Worm (Caenorhabditis elegans) whole organism, L4/young adult: ENCODE data around the gene Y50D4A.5.
A peak's percentile ranks its signal among the peaks of the same experiment; 100 is the strongest.

ENCODE experiments used
- W03F9.2 ChIP-seq: fragments of 150-350 bp; optimal IDR thresholded peaks from 2 replicates; lab custom pipeline; 2014; ENCODE audit warnings: missing biosample characterization, missing genetic modification characterization
- dao-5 ChIP-seq: sonication (generic microtip); optimal IDR thresholded peaks from 2 replicates; lab custom pipeline; 2016; ENCODE audit warnings: missing genotype, missing genetic modification characterization, moderate library complexity, missing compliant biosample characterization
- him-1 ChIP-seq: sonication (generic microtip); optimal IDR thresholded peaks from 2 replicates; lab custom pipeline; 2016; ENCODE audit warnings: missing genotype, missing genetic modification reagents, missing genetic modification characterization, missing compliant biosample characterization

Gene Y50D4A.5

ce11 chrV:1206971-1207370 is at the start of gene Y50D4A.5:
Y50D4A.5 (plus strand) TSS chrV:1207307.
- TF ChIP-seq dao-5, result no peak
- TF ChIP-seq him-1 (tag; lab: Kevin White, UChicago), result no peak
- no peak for TF ChIP-seq W03F9.2

- TF ChIP-seq dao-5 (no peak), W03F9.2 (no peak)
Observed at ce11 chrV:1157443-1157842, 49.7 kb upstream of the Y50D4A.5 start.

ce11 chrV:1158247-1158646 is 48.9 kb upstream of the Y50D4A.5 start:
- no peak for TF ChIP-seq W03F9.2
- peak; percentile 66 for TF ChIP-seq him-1 (tag; lab: Kevin White, UChicago)

DNA sequence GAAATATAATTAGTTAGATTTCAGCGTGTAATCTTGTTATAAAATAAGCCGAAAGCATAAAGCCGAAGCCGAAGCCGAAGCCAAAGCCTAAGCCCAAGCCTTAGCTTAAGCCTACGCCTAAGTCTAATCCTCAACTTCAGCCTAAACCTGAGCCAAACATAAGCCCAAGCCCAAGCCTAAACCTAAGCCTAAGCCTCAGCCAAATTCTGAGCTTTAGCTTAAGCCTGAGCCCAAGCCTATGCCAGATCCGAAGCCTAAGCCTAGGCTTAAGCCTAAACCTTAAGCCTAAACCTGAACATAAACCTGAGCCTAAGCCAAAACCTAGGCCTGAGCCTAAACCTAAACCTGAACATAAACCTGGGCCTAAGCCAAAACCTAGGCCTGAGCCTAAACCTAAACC is 46.4 kb upstream of the Y50D4A.5 start:
- no peak for TF ChIP-seq dao-5

- TF ChIP-seq W03F9.2, result no peak
- no peak for TF ChIP-seq him-1 (tag; lab: Kevin White, UChicago)
- no peak for TF ChIP-seq dao-5
Observed at ce11 chrV:1164196-1164691, 42.9 kb upstream of the Y50D4A.5 start, which contains the start of gene T21H3.5. T21H3.5 (minus strand) TSS chrV:1164293.

DNA sequence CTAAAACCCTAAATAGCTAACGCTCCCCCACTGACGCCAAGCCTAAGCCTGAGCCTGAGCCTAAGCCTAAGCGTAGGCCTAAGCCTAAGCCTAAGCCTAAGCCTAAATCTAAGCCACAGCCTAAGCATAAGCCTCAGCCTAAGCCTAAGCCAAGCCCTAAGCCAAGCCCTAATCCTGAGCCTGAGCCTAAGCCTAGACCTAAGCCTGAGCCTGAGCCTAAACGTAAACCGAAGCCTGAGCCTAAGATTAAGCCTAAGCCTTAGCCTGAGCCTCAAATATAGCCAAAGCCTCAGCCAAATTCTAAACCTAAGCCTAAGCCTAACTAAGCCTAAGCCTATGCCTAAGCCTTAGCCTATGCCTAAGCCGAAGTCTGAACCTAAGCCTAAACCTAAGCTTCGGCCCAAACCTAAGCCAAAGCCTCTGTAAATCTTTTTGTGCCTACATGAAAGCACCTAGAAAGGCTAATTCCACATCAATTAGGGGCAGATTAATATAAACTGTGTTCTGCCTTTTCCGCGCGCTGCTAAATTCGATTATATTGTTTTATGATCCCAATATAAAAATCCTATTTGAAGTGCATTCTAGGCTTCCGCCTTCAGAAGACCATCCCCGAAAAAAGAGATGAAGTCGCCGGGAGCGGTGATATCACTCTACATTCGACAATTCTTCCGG is 41.9 kb upstream of the Y50D4A.5 start, which contains the start of gene ptr-16:
Gene ptr-16 (plus strand): TSS at position 622 of the 672 bp plus-strand sequence.
- no peak for TF ChIP-seq him-1 (tag; lab: Kevin White, UChicago)
- TF ChIP-seq W03F9.2, result no peak
- TF ChIP-seq dao-5, result no peak

DNA sequence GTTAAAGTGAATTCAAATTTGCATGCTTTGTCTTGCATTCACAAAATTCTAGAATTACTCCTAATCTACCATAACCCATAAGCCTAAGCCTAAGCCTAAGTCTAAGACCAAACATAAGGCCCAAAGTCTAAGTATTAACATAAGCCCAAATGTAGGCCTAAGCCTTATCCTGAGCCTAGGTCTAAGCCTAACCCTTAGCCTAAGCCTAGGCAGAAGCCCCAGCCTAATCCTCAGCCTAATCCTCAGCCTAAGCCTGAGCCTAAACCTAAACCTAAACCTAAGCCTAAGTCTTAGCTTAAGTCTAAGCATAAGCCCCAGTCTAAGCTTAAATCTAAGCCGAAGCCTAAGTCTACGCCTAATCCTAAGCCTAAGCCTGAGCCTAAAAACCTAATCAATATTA is 36.5 kb upstream of the Y50D4A.5 start:
- TF ChIP-seq W03F9.2 (no peak), dao-5 (no peak), him-1 (tag; lab: Kevin White, UChicago) (no peak)

- TF ChIP-seq him-1 (tag; lab: Kevin White, UChicago), result no peak
- no peak for TF ChIP-seq dao-5
- TF ChIP-seq W03F9.2, result no peak
Observed at ce11 chrV:1176277-1176839, 30.7 kb upstream of the Y50D4A.5 start, which contains the start of gene T21H3.1. T21H3.1 (plus strand) TSS chrV:1176724.

DNA sequence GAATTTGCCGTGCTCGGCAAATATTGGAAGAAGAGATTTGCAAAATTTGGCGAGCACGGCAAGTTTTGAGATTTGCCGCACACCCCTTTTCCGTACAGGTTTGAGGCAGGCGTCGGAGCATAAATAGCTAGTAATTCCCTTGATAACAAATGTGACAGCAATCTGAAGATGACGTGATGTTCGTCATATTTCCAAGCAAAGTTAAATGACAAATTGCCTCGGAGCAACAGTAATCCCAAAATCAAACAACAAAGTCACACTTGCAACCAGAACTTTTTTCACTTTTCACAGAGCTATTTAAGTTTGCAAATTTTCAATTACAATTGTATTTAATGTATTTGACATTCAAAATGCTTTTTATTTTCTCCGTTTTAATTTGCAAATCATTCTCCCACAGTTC is 27.8 kb upstream of the Y50D4A.5 start, which contains the start of gene F25A2.1:
Gene F25A2.1 (plus strand): TSS at position 301 of the 400 bp plus-strand sequence.
- TF ChIP-seq him-1 (tag; lab: Kevin White, UChicago) (no peak), dao-5 (no peak), W03F9.2 (no peak)

DNA sequence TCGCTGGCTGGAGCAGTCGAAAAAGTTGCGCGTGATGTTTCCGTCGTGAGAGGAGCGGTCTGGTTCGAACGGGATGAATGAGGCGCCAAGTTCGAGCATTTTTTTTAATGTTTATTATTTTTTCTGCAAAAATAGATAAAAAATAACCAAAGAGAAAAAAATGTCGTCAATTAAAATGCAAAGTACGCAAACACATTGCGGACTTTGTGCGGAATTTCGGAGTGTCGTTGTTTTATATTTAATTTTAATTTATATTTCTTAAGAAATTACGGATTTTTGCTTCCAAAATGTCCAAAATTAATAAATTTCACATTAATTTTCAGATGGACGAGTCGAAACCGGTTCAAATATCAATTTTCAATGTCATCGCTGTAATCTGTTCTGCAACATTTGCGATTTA is 11.1 kb upstream of the Y50D4A.5 start, which contains the start of the genes wrb-1 and Y50D4A.4:
Gene wrb-1 (plus strand): TSS at position 78 of the 400 bp plus-strand sequence.
Gene Y50D4A.4 (minus strand): TSS at position 133 of the 400 bp plus-strand sequence.
- TF ChIP-seq W03F9.2 (peak; percentile 77), him-1 (tag; lab: Kevin White, UChicago) (no peak)

DNA sequence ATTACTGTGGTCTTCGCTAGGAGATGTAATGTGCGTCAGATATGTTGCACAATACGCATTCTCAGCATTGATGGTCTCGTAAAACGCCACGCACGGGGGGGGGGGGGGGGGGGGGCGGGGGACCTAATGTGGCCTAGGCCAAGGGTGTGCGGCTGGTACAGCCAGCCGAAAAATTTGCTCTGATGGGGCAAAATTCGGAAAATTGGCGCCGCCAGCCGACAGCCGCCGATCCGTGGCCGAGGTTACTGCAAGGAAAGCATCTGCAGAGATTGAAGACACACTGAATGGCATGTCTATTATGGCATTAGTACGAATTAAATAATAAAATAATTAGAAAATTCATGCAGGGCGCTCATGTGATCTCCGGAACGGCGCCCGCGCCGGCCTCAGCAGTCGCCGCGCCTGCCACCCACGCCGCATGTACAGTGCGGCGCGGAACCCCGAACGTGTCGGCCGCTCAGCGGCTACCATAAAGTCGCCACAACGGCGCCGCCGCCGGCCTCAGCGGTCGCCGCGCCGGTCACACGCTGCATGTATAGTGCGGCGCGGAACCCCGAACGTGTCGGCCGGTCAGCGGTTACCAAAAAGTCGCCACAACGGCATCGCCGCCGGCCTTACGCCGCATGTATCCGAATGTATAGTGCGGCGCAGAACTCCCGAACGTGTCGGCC is 7.8 kb upstream of the Y50D4A.5 start, which contains the start of gene Y50D4A.6:
Gene Y50D4A.6 (minus strand): TSS at position 51 of the 671 bp plus-strand sequence.
- TF ChIP-seq W03F9.2, result no peak
- no peak for TF ChIP-seq dao-5
- no peak for TF ChIP-seq him-1 (tag; lab: Kevin White, UChicago)

- no peak for TF ChIP-seq him-1 (tag; lab: Kevin White, UChicago)
Observed at ce11 chrV:1201717-1202116, 5.4 kb upstream of the Y50D4A.5 start.

DNA sequence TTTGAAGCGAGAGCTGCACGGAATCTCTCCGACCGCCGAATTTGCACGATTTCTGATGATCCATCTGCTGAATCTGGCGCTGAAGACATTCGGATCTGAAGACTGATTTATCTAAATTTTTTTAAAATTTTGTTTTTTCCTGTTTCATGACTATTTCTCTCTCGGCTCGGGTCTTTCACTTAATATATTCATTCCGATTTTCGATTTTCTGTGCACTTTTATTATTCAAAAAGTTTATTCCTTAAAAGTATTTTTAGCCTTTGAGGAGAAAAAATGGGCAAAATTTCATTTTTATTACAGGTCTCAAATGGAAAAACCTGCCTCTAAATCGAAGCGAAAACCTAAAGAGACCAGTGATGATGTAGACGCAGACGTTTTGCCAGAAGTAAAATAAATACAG is 482 bp downstream of the Y50D4A.5 start, which contains the start of gene Y50D4A.1:
Gene Y50D4A.1 (plus strand): TSS at position 301 of the 400 bp plus-strand sequence.
- TF ChIP-seq him-1 (tag; lab: Kevin White, UChicago), result no peak
- no peak for TF ChIP-seq dao-5
- TF ChIP-seq W03F9.2, result no peak

- TF ChIP-seq him-1 (tag; lab: Kevin White, UChicago) (no peak), dao-5 (no peak), W03F9.2 (no peak)
Observed at ce11 chrV:1220509-1220908, 13.4 kb downstream of the Y50D4A.5 start, which contains the start of gene Y50D4A.10. Y50D4A.10 (minus strand) TSS chrV:1220565.

ce11 chrV:1223559-1223958 is 16.5 kb downstream of the Y50D4A.5 start:
- TF ChIP-seq W03F9.2 (no peak), dao-5 (no peak), him-1 (tag; lab: Kevin White, UChicago) (no peak)
